Fruit fly (Drosophila melanogaster): Measurements from ENCODE around the gene csw.

The csw gene

dm6 chrX:2050070-2050899, 43.7 kb upstream of the csw start, which contains the start of gene moody (continued):
- TF ChIP-seq CG13775 (GFP tag; optimal IDR thresholded peaks at IDR 0.05) = peak; percentile 90
- TF ChIP-seq CG13296 (GFP tag; optimal IDR thresholded peaks at IDR 0.05) = peak; percentile 98
- TF ChIP-seq Oli (tag; optimal IDR thresholded peaks at IDR 0.05) = peak; percentile 93
- TF ChIP-seq da (GFP tag; optimal IDR thresholded peaks at IDR 0.05) = peak; percentile 96
- TF ChIP-seq Dll (GFP tag; IDR thresholded peaks at IDR 0.05; ENCODE audit: partially characterized antibody) = peak; percentile 54; the same call in 2 of the 4 replicates
- peak; percentile 75 for TF ChIP-seq Max (GFP tag; optimal IDR thresholded peaks at IDR 0.05)
- peak; percentile 90 for TF ChIP-seq nerfin-1 (tag; optimal IDR thresholded peaks at IDR 0.05)
- peak; percentile 91 for TF ChIP-seq CG9727 (GFP tag; optimal IDR thresholded peaks at IDR 0.05)
- TF ChIP-seq nau (GFP tag; optimal IDR thresholded peaks at IDR 0.05) = peak; percentile 93
- TF ChIP-seq CG10543 (GFP tag; optimal IDR thresholded peaks at IDR 0.05) = peak; percentile 99
- peak; percentile 48; the same call in 1 of the 2 replicates for TF ChIP-seq hbn (GFP tag; IDR thresholded peaks at IDR 0.05; ENCODE audit: partially characterized antibody)
- peak; percentile 95 for TF ChIP-seq CG3281 (GFP tag; optimal IDR thresholded peaks at IDR 0.05)
- peak; percentile 98 for TF ChIP-seq CG7786 (GFP tag; optimal IDR thresholded peaks at IDR 0.05)
- TF ChIP-seq eve (GFP tag; optimal IDR thresholded peaks at IDR 0.05) = no peak
- peak; percentile 98 for TF ChIP-seq caup (GFP tag; optimal IDR thresholded peaks at IDR 0.05; ENCODE audit: severe bottlenecking)
- TF ChIP-seq CG33213 (GFP tag; optimal IDR thresholded peaks at IDR 0.05) = peak; percentile 97
- peak; percentile 100 for TF ChIP-seq Med (GFP tag)
- no peak for TF ChIP-seq CG6791 (GFP tag; IDR thresholded peaks at IDR 0.05; ENCODE audit: partially characterized antibody)
- TF ChIP-seq YL-1 (GFP tag; optimal IDR thresholded peaks at IDR 0.05) = peak; percentile 96
- TF ChIP-seq CG1529 (GFP tag; optimal IDR thresholded peaks at IDR 0.05) = peak; percentile 93
- peak; percentile 80 for TF ChIP-seq E2f2 (GFP tag; IDR thresholded peaks at IDR 0.05)
- TF ChIP-seq ac (GFP tag; optimal IDR thresholded peaks at IDR 0.05) = peak; percentile 57
- peak; percentile 96 for TF ChIP-seq CG17912 (GFP tag; optimal IDR thresholded peaks at IDR 0.05)
- peak; percentile 91 for TF ChIP-seq CkIIα-i1 (GFP tag; IDR thresholded peaks at IDR 0.05)
- peak; percentile 95 for TF ChIP-seq zf30C (GFP tag; optimal IDR thresholded peaks at IDR 0.05)
- TF ChIP-seq pnt (GFP tag; optimal IDR thresholded peaks at IDR 0.05) = peak; percentile 97
- peak; percentile 90 for TF ChIP-seq CG10147 (GFP tag; optimal IDR thresholded peaks at IDR 0.05)
- peak; percentile 96 for TF ChIP-seq Dip3 (GFP tag; optimal IDR thresholded peaks at IDR 0.05)
- TF ChIP-seq sisA (GFP tag; IDR thresholded peaks at IDR 0.05) = peak; percentile 98
- TF ChIP-seq jumu (GFP tag; optimal IDR thresholded peaks at IDR 0.05) = peak; percentile 98
- TF ChIP-seq tup (GFP tag; optimal IDR thresholded peaks at IDR 0.05) = peak; percentile 95
- peak; percentile 78 for TF ChIP-seq CG18476 (GFP tag; optimal IDR thresholded peaks at IDR 0.05)
- peak; percentile 96 for TF ChIP-seq crol (GFP tag; IDR thresholded peaks at IDR 0.05)
- peak; percentile 80 for TF ChIP-seq CG17186 (GFP tag; optimal IDR thresholded peaks at IDR 0.05)
- TF ChIP-seq Dref (GFP tag; IDR thresholded peaks at IDR 0.05) = peak; percentile 58
- TF ChIP-seq CG3065 (GFP tag; optimal IDR thresholded peaks at IDR 0.05) = peak; percentile 90
- peak; percentile 91 for TF ChIP-seq D19A (tag; optimal IDR thresholded peaks at IDR 0.05)
- peak; percentile 92 for TF ChIP-seq luna (GFP tag; optimal IDR thresholded peaks at IDR 0.05)
- TF ChIP-seq CG8290 (GFP tag; optimal IDR thresholded peaks at IDR 0.05) = peak; percentile 93
- peak; percentile 71 to 100 for TF ChIP-seq CG8290 (tag; optimal IDR thresholded peaks at IDR 0.05)
- TF ChIP-seq run (tag; optimal IDR thresholded peaks at IDR 0.05) = peak; percentile 88
- peak; percentile 87 for TF ChIP-seq slou (GFP tag; optimal IDR thresholded peaks at IDR 0.05)
- TF ChIP-seq CG8944 (GFP tag; optimal IDR thresholded peaks at IDR 0.05) = peak; percentile 98
- peak; percentile 82 for TF ChIP-seq Trl (optimal IDR thresholded peaks at IDR 0.05)
- peak; percentile 96 for TF ChIP-seq Trl (GFP tag; optimal IDR thresholded peaks at IDR 0.05)
- peak; percentile 35 for TF ChIP-seq cg (GFP tag; optimal IDR thresholded peaks at IDR 0.05)
- peak; percentile 96 for TF ChIP-seq CG6854 (GFP tag; optimal IDR thresholded peaks at IDR 0.05)
- peak; percentile 88 for TF ChIP-seq sima (GFP tag; optimal IDR thresholded peaks at IDR 0.05)
- peak; percentile 98 for TF ChIP-seq Rx (GFP tag; IDR thresholded peaks at IDR 0.05)

Data from whole organism, embryonic.